Worm (Caenorhabditis elegans) whole organism, early embryonic: ENCODE results near the gene srh-100.

Experiments
- B0310.2 ChIP-seq: sonication (generic microtip); optimal IDR thresholded peaks from 2 replicates; lab custom pipeline; 2016; ENCODE audit warnings: mild to moderate bottlenecking, missing genetic modification characterization, missing compliant biosample characterization
- F13C5.2 ChIP-seq: sonication (generic microtip); optimal IDR thresholded peaks from 2 replicates; lab custom pipeline; 2017; ENCODE audit warnings: mild to moderate bottlenecking, missing genetic modification characterization, inconsistent platforms, missing compliant biosample characterization
- aly-1 ChIP-seq: sonication (generic microtip); optimal IDR thresholded peaks from 2 replicates; lab custom pipeline; 2016; ENCODE audit warnings: missing genetic modification characterization, missing compliant biosample characterization
- ama-1 ChIP-seq: fragments of 150-350 bp; optimal IDR thresholded peaks from 2 replicates; lab custom pipeline; 2014
- ceh-13 ChIP-seq: fragments of 200-800 bp; sonication (Bioruptor generic); optimal IDR thresholded peaks from 2 replicates; lab custom pipeline; 2018; ENCODE audit warnings: mild to moderate bottlenecking, missing genetic modification characterization, missing compliant biosample characterization
- ceh-36 ChIP-seq: sonication (generic microtip); optimal IDR thresholded peaks from 2 replicates; lab custom pipeline; 2016; ENCODE audit warnings: missing genetic modification characterization, inconsistent platforms, missing compliant biosample characterization
- ets-7 ChIP-seq: sonication (generic microtip); optimal IDR thresholded peaks from 2 replicates; lab custom pipeline; 2016; ENCODE audit warnings: missing genotype, missing genetic modification characterization, missing compliant biosample characterization
- flt-1 ChIP-seq: fragments of 200-800 bp; sonication (Bioruptor generic); IDR thresholded peaks from 2 replicates; pipeline ENCODE4 v1.3.6; 2022; ENCODE audit warnings: missing genetic modification characterization, missing compliant biosample characterization
- hmbx-1 ChIP-seq: sonication (generic microtip); optimal IDR thresholded peaks from 2 replicates; lab custom pipeline; 2016; ENCODE audit warnings: mild to moderate bottlenecking, missing genetic modification characterization, missing compliant biosample characterization
- hmg-4 ChIP-seq: fragments of 200-800 bp; sonication (Bioruptor generic); optimal IDR thresholded peaks from 2 replicates; lab custom pipeline; 2018; ENCODE audit warnings: mild to moderate bottlenecking, missing genetic modification characterization, missing compliant biosample characterization
- hnd-1 ChIP-seq: sonication (generic microtip); optimal IDR thresholded peaks from 2 replicates; lab custom pipeline; 2016; ENCODE audit warnings: missing genetic modification characterization, missing compliant biosample characterization
- pes-1 ChIP-seq: fragments of 200-800 bp; sonication (Bioruptor generic); IDR thresholded peaks from 2 replicates; pipeline ENCODE4 v1.3.6; 2022; ENCODE audit warnings: missing genetic modification reagents, missing genetic modification characterization, missing compliant biosample characterization
- scrt-1 ChIP-seq: fragments of 200-800 bp; sonication (Bioruptor generic); IDR thresholded peaks from 2 replicates; pipeline ENCODE4 v1.3.6; 2022; ENCODE audit warnings: missing genetic modification characterization, missing compliant biosample characterization
- sea-1 ChIP-seq: fragments of 200-800 bp; sonication (Bioruptor generic); conservative IDR thresholded peaks from 2 replicates; pipeline ENCODE4 v1.3.6; 2022; ENCODE audit warnings: missing genetic modification characterization, missing compliant biosample characterization
- tbx-11 ChIP-seq: fragments of 200-800 bp; sonication (Bioruptor generic); IDR thresholded peaks from 2 replicates; pipeline ENCODE4 v1.3.6; 2022; ENCODE audit warnings: missing genetic modification characterization, missing compliant biosample characterization
- tbx-37 ChIP-seq: fragments of 200-800 bp; sonication (Bioruptor generic); conservative IDR thresholded peaks from 2 replicates; pipeline ENCODE4 v1.3.6; 2022; ENCODE audit warnings: missing genetic modification reagents, missing genetic modification characterization, missing compliant biosample characterization
- tra-4 ChIP-seq: sonication (generic microtip); optimal IDR thresholded peaks from 2 replicates; lab custom pipeline; 2017; ENCODE audit warnings: missing genetic modification characterization, missing compliant biosample characterization

Gene srh-100

DNA sequence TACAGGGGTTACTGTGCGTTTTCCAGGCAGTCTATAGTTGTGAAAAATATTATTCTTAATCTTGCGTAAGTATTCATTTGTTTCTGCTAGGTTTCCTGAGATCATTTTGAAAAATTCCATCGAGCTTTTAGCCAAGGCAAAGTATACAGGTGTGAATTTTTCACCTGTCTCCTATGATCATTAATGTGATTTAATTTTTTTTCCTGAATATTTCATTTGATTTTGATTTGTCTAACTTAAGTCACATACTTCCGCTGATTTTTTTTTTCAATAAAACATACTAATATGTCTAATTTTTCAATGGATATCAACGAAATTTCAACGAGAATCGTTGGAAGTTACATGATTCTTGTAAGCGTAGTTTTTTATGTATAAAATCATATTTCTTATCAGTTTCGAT lies 9.2 kb downstream of the srh-100 start, which contains the start of gene srx-108:
srx-108 (plus strand) TSS at position 301 of the 400 bp plus-strand sequence.
- TF ChIP-seq hmbx-1 (tag; lab: Kevin White, UChicago) (no peak), hnd-1 (tag; lab: Kevin White, UChicago) (no peak), B0310.2 (tag; lab: Kevin White, UChicago) (no peak), pes-1 (GFP tag; lab: Robert Waterston, UW) (no peak), ceh-13 (GFP tag; lab: Kevin White, UChicago) (no peak), flt-1 (GFP tag; lab: Robert Waterston, UW) (no peak)

DNA sequence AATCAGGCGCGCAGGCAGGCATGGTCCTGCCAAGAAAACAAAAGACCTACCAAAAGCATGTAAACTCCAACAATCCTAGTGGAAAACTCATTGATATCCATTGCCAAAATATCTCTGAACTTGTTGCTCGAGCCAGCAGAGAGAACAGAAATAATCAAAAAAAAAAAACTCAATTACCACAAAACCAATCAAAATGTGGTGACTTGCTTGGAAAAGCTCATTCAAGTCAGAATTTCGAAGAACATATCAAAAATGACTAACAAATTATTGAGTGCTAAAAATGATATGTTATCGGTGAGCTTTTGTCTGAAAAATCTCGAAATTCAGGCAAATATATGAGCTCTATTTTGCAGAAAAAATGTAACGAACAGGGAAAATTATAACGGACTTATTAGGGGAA lies 13.2 kb downstream of the srh-100 start, which contains the start of gene srx-105:
srx-105 (minus strand) TSS at position 101 of the 400 bp plus-strand sequence.
- TF ChIP-seq pes-1 (GFP tag; lab: Robert Waterston, UW): no peak
- TF ChIP-seq tbx-37: no peak
- TF ChIP-seq sea-1 (GFP tag; lab: Robert Waterston, UW): no peak
- no peak for TF ChIP-seq ets-7 (tag; lab: Kevin White, UChicago)
- no peak for TF ChIP-seq scrt-1
- TF ChIP-seq tra-4 (tag; lab: Kevin White, UChicago): no peak
- no peak for TF ChIP-seq ama-1 (lab: Kevin White, UChicago)
- no peak for TF ChIP-seq B0310.2 (tag; lab: Kevin White, UChicago)
- no peak for TF ChIP-seq hmg-4
- no peak for TF ChIP-seq tbx-11 (GFP tag; lab: Robert Waterston, UW)
- no peak for TF ChIP-seq ceh-13 (GFP tag; lab: Kevin White, UChicago)
- TF ChIP-seq F13C5.2 (tag; lab: Kevin White, UChicago): no peak

DNA sequence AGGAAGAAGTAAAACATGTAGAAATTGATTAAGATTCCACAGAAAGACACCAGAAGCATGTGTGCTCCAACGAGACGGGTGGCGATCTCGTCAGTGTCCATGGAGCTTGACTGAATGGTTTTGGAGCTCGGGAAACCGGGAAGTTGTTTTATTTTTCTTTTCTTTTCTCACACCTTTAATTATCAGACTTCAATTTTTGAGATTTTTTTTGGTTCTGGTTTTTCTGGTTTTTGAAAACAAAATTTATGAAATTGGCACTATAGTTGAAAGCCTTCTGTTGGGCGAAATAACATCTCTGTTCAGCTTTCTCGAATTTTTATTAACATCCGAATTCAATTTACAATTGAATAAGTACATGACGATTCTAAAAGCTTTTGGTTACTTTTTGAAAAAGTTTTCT lies 14.9 kb downstream of the srh-100 start, which contains the start of gene srx-104:
srx-104 (minus strand) TSS at position 101 of the 400 bp plus-strand sequence.
- no peak for TF ChIP-seq ceh-36 (tag; lab: Kevin White, UChicago)
- no peak for TF ChIP-seq ceh-13 (GFP tag; lab: Kevin White, UChicago)
- TF ChIP-seq pes-1 (GFP tag; lab: Robert Waterston, UW): no peak
- no peak for TF ChIP-seq F13C5.2 (tag; lab: Kevin White, UChicago)
- TF ChIP-seq ets-7 (tag; lab: Kevin White, UChicago): no peak
- no peak for TF ChIP-seq hmbx-1 (tag; lab: Kevin White, UChicago)
- no peak for TF ChIP-seq hmg-4
- no peak for TF ChIP-seq tbx-37
- no peak for TF ChIP-seq sea-1 (GFP tag; lab: Robert Waterston, UW)
- TF ChIP-seq scrt-1: no peak
- no peak for TF ChIP-seq B0310.2 (tag; lab: Kevin White, UChicago)
- no peak for TF ChIP-seq tbx-11 (GFP tag; lab: Robert Waterston, UW)
- TF ChIP-seq flt-1 (GFP tag; lab: Robert Waterston, UW): no peak
- TF ChIP-seq ama-1 (lab: Kevin White, UChicago): no peak
- no peak for TF ChIP-seq hnd-1 (tag; lab: Kevin White, UChicago)
- TF ChIP-seq tra-4 (tag; lab: Kevin White, UChicago): no peak
- no peak for TF ChIP-seq aly-1 (tag; lab: Kevin White, UChicago)

DNA sequence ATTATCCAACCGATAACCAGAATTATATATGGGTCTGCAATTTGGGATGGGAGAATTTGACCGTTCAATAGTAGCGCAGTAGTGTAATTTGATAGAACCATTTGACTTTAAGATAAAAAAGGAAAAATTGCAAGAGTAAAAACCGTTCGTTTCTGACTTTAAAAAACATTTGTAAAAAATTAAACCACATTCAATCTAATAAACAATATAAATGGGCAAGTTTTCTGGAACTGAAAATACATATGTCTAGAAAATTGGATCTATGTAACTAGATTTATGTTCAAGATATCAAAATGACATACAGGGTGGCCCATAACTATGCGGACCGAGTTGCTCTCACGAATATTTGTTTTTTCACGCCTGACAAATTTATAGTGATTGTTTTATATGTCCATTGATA lies 19.8 kb downstream of the srh-100 start, which contains the start of gene srx-102:
srx-102 (minus strand) TSS at position 101 of the 400 bp plus-strand sequence.
- TF ChIP-seq B0310.2 (tag; lab: Kevin White, UChicago) (no peak), ceh-36 (tag; lab: Kevin White, UChicago) (no peak), tra-4 (tag; lab: Kevin White, UChicago) (no peak), ceh-13 (GFP tag; lab: Kevin White, UChicago) (no peak), ets-7 (tag; lab: Kevin White, UChicago) (no peak), tbx-11 (GFP tag; lab: Robert Waterston, UW) (no peak), ama-1 (lab: Kevin White, UChicago) (no peak), sea-1 (GFP tag; lab: Robert Waterston, UW) (no peak), hnd-1 (tag; lab: Kevin White, UChicago) (no peak), hmbx-1 (tag; lab: Kevin White, UChicago) (no peak)

DNA sequence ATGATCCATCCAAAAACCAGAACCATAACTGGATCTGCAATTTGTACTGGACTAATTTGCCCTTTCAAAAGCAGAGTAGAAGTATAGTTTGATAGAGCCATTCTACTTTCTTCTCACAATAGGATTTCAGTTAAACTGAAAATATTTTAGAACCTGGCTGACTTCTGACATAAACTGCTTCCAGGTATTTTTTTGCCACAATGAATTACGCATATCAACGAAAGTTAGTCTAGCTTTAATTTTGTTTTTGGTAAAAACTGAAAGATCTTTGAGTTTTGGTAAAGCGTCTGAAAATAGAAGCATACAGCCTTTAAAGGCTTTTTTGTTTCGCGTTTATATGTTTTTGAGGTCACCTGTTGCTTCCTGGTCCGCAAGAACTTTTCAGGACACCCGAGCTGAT lies 23.8 kb downstream of the srh-100 start, which contains the start of gene srx-101:
srx-101 (minus strand) TSS at position 101 of the 400 bp plus-strand sequence.
- no peak for TF ChIP-seq ama-1 (lab: Kevin White, UChicago)
- TF ChIP-seq flt-1 (GFP tag; lab: Robert Waterston, UW): no peak
- no peak for TF ChIP-seq scrt-1
- no peak for TF ChIP-seq sea-1 (GFP tag; lab: Robert Waterston, UW)
- TF ChIP-seq ets-7 (tag; lab: Kevin White, UChicago): no peak
- TF ChIP-seq hmbx-1 (tag; lab: Kevin White, UChicago): no peak
- no peak for TF ChIP-seq ceh-36 (tag; lab: Kevin White, UChicago)
- TF ChIP-seq F13C5.2 (tag; lab: Kevin White, UChicago): no peak
- no peak for TF ChIP-seq tbx-37
- no peak for TF ChIP-seq ceh-13 (GFP tag; lab: Kevin White, UChicago)
- no peak for TF ChIP-seq tra-4 (tag; lab: Kevin White, UChicago)
- TF ChIP-seq tbx-11 (GFP tag; lab: Robert Waterston, UW): no peak

DNA sequence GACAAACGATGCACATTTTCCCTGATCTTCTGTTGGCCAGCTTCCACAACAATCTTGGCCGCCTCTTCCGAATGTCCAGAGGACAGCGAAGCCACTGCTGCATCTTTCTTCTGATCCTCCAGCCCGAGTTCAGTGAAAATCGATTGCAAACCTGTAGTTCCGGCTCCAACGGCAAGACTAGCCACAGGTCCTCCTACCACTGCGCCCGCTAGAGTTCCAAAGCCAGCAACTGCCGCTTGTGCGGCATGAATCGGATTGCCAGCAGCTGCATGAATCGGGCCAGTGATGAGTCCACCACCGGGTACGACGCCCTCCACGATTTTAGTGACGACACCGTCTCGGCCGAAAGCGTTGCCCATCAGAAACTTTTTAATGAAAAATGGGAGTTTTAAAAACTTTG lies 26.2 kb downstream of the srh-100 start, which contains the start of gene ifas-1:
ifas-1 (minus strand) TSS at position 387 of the 400 bp plus-strand sequence.
- TF ChIP-seq tbx-37 (no peak), aly-1 (tag; lab: Kevin White, UChicago) (no peak), ceh-36 (tag; lab: Kevin White, UChicago) (no peak), ama-1 (lab: Kevin White, UChicago) (no peak), hmbx-1 (tag; lab: Kevin White, UChicago) (no peak), hmg-4 (no peak), pes-1 (GFP tag; lab: Robert Waterston, UW) (no peak), scrt-1 (no peak), B0310.2 (tag; lab: Kevin White, UChicago) (no peak), ceh-13 (GFP tag; lab: Kevin White, UChicago) (no peak), hnd-1 (tag; lab: Kevin White, UChicago) (no peak), tra-4 (tag; lab: Kevin White, UChicago) (no peak), sea-1 (GFP tag; lab: Robert Waterston, UW) (no peak)
